Fruit fly (Drosophila melanogaster) whole organism, embryonic: ENCODE data around the gene CG33643.

ENCODE experiments used
- C15 ChIP-seq: fragments of 200-800 bp; sonication (Bioruptor generic); IDR thresholded peaks from 3 replicates; pipeline ENCODE4 v1.3.6; 2022; ENCODE audit warnings: missing biosample characterization, missing genetic modification characterization
- CG1233 ChIP-seq: fragments of 200-800 bp; sonication (Bioruptor generic); optimal IDR thresholded peaks from 4 replicates; lab custom pipeline; 2018; ENCODE audit warnings: missing biosample characterization, mild to moderate bottlenecking, missing genetic modification characterization
- CG12744 ChIP-seq: fragments of 200-800 bp; sonication (Bioruptor generic); optimal IDR thresholded peaks from 2 replicates; lab custom pipeline; 2016; ENCODE audit warnings: missing biosample characterization, missing genetic modification characterization
- CG13624 ChIP-seq: fragments of 200-800 bp; sonication (Bioruptor generic); optimal IDR thresholded peaks from 2 replicates; lab custom pipeline; 2016; ENCODE audit warnings: missing biosample characterization, missing genetic modification characterization
- CG15011 ChIP-seq: fragments of 200-800 bp; sonication (Bioruptor generic); optimal IDR thresholded peaks from 3 replicates; lab custom pipeline; 2018; ENCODE audit warnings: missing biosample characterization, mild to moderate bottlenecking, missing genetic modification characterization
- CG15514 ChIP-seq: fragments of 200-800 bp; sonication (Bioruptor generic); optimal IDR thresholded peaks from 3 replicates; lab custom pipeline; 2017; ENCODE audit warnings: missing biosample characterization, missing genetic modification characterization, mild to moderate bottlenecking, moderate library complexity, missing genetic modification reagents
- CG1647 ChIP-seq: fragments of 200-800 bp; sonication (Bioruptor generic); optimal IDR thresholded peaks from 3 replicates; lab custom pipeline; 2016; ENCODE audit warnings: missing biosample characterization, missing genetic modification characterization
- CG16779 ChIP-seq: fragments of 200-800 bp; sonication (Bioruptor generic); IDR thresholded peaks from 2 replicates; pipeline ENCODE4 v1.3.6; 2022; ENCODE audit warnings: missing biosample characterization, missing genetic modification characterization
- CG17186 ChIP-seq: fragments of 200-800 bp; sonication (Bioruptor generic); optimal IDR thresholded peaks from 3 replicates; lab custom pipeline; 2017; ENCODE audit warnings: missing biosample characterization, missing genetic modification reagents, missing genetic modification characterization
- CG17361 ChIP-seq: fragments of 200-800 bp; sonication (Bioruptor generic); IDR thresholded peaks from 3 replicates; pipeline ENCODE4 v1.3.6; 2022; ENCODE audit warnings: missing biosample characterization, missing genetic modification characterization
- CG2129 ChIP-seq: fragments of 200-800 bp; sonication (Bioruptor generic); IDR thresholded peaks from 2 replicates; pipeline ENCODE4 v1.3.6; 2022; ENCODE audit warnings: missing biosample characterization, missing genetic modification characterization; ENCODE audit not compliant: partially characterized antibody
- CG3065 ChIP-seq: fragments of 200-800 bp; sonication (Bioruptor generic); optimal IDR thresholded peaks from 2 replicates; lab custom pipeline; 2016; ENCODE audit warnings: missing biosample characterization, missing genetic modification characterization
- CG3163 ChIP-seq: fragments of 200-800 bp; sonication (Bioruptor generic); optimal IDR thresholded peaks from 3 replicates; lab custom pipeline; 2016; ENCODE audit warnings: missing biosample characterization, missing genetic modification characterization
- CG3838 ChIP-seq: fragments of 200-800 bp; sonication (Bioruptor generic); optimal IDR thresholded peaks from 3 replicates; lab custom pipeline; 2016; ENCODE audit warnings: missing biosample characterization, missing genetic modification characterization
- CG4820 ChIP-seq: fragments of 200-800 bp; sonication (Bioruptor generic); optimal IDR thresholded peaks from 3 replicates; lab custom pipeline; 2016; ENCODE audit warnings: missing biosample characterization, missing genetic modification characterization
- CG5953 ChIP-seq: fragments of 200-800 bp; sonication (Bioruptor generic); IDR thresholded peaks from 2 replicates; pipeline ENCODE4 v1.3.6; 2022; ENCODE audit warnings: missing biosample characterization, missing genetic modification characterization
- CG6175 ChIP-seq: fragments of 200-800 bp; sonication (Bioruptor generic); IDR thresholded peaks from 3 replicates; pipeline ENCODE4 v1.3.6; 2022; ENCODE audit warnings: missing biosample characterization, missing genetic modification characterization
- CG7786 ChIP-seq: fragments of 200-800 bp; sonication (Bioruptor generic); optimal IDR thresholded peaks from 2 replicates; lab custom pipeline; 2016; ENCODE audit warnings: missing biosample characterization, missing genetic modification characterization
- CG9727 ChIP-seq: fragments of 200-800 bp; sonication (Bioruptor generic); optimal IDR thresholded peaks from 3 replicates; lab custom pipeline; 2017; ENCODE audit warnings: missing biosample characterization, mild to moderate bottlenecking, missing genetic modification characterization
- Chrac-16 ChIP-seq: fragments of 200-800 bp; sonication (Bioruptor generic); optimal IDR thresholded peaks from 3 replicates; lab custom pipeline; 2016; ENCODE audit warnings: missing biosample characterization, missing genetic modification characterization
- Dp ChIP-seq: fragments of 200-800 bp; sonication (Bioruptor generic); optimal IDR thresholded peaks from 2 replicates; lab custom pipeline; 2018; ENCODE audit warnings: missing biosample characterization, mild to moderate bottlenecking, missing genetic modification characterization, moderate library complexity
- E2f2 ChIP-seq: fragments of 200-800 bp; sonication (Bioruptor generic); IDR thresholded peaks from 2 replicates; pipeline ENCODE4 v1.3.6; 2022; ENCODE audit warnings: missing biosample characterization, missing genetic modification characterization
- Ets97D ChIP-seq: fragments of 200-800 bp; sonication (Bioruptor generic); optimal IDR thresholded peaks from 3 replicates; lab custom pipeline; 2016; ENCODE audit warnings: missing biosample characterization, missing genetic modification characterization
- Fer2 ChIP-seq: fragments of 200-800 bp; sonication (Bioruptor generic); optimal IDR thresholded peaks from 2 replicates; lab custom pipeline; 2018; ENCODE audit warnings: missing biosample characterization, mild to moderate bottlenecking, missing genetic modification characterization, moderate library complexity
- Hand ChIP-seq: fragments of 200-800 bp; sonication (Bioruptor generic); optimal IDR thresholded peaks from 2 replicates; lab custom pipeline; 2017; ENCODE audit warnings: mild to moderate bottlenecking, missing biosample characterization, missing genetic modification reagents, missing genetic modification characterization
- Hr78 ChIP-seq, 2 experiments: fragments of 200-800 bp in 1 of 2; fragments of >200 bp in 1 of 2; sonication (Bioruptor generic) in 1 of 2; optimal IDR thresholded peaks; 2 replicates each; lab custom pipeline; 2017 to 2019; ENCODE audit warnings: missing biosample characterization in 2 of 2, missing genetic modification characterization in 2 of 2, mild to moderate bottlenecking in 1 of 2, moderate library complexity in 1 of 2
- MTF-1 ChIP-seq: fragments of 200-800 bp; sonication (Bioruptor generic); optimal IDR thresholded peaks from 2 replicates; lab custom pipeline; 2018; ENCODE audit warnings: missing biosample characterization, mild to moderate bottlenecking, missing genetic modification characterization, borderline replicate concordance
- Nf-YA ChIP-seq: fragments of 200-800 bp; sonication (Bioruptor generic); IDR thresholded peaks from 2 replicates; pipeline ENCODE4 v1.3.6; 2022; ENCODE audit warnings: missing biosample characterization, missing genetic modification characterization
- Stat92E ChIP-seq, 3 experiments: fragments of >200 bp in 2 of 3; fragments of 200-800 bp in 1 of 3; sonication (Bioruptor generic) in 1 of 3; optimal IDR thresholded peaks; 2 replicates each; lab custom pipeline; 2017 to 2019; ENCODE audit warnings: missing biosample characterization in 3 of 3, missing genetic modification characterization in 3 of 3, mild to moderate bottlenecking in 1 of 3, moderate library complexity in 1 of 3
- TFAM ChIP-seq: fragments of 200-800 bp; sonication (Bioruptor generic); optimal IDR thresholded peaks from 2 replicates; lab custom pipeline; 2017; ENCODE audit warnings: missing biosample characterization, missing genetic modification characterization, inconsistent platforms
- bab2 ChIP-seq: fragments of 200-800 bp; sonication (Bioruptor generic); optimal IDR thresholded peaks from 2 replicates; lab custom pipeline; 2016; ENCODE audit warnings: missing biosample characterization, missing genetic modification characterization
- bigmax ChIP-seq: fragments of 200-800 bp; sonication (Bioruptor generic); optimal IDR thresholded peaks from 2 replicates; lab custom pipeline; 2018; ENCODE audit warnings: missing biosample characterization, mild to moderate bottlenecking, missing genetic modification characterization
- corto ChIP-seq: fragments of 200-800 bp; sonication (Bioruptor generic); optimal IDR thresholded peaks from 2 replicates; lab custom pipeline; 2016; ENCODE audit warnings: missing biosample characterization, mild to moderate bottlenecking, missing genetic modification characterization, moderate library complexity
- gcm2 ChIP-seq: fragments of 200-800 bp; sonication (Bioruptor generic); optimal IDR thresholded peaks from 2 replicates; lab custom pipeline; 2016; ENCODE audit warnings: missing biosample characterization, missing genetic modification characterization
- her ChIP-seq: fragments of 200-800 bp; sonication (Bioruptor generic); optimal IDR thresholded peaks from 2 replicates; lab custom pipeline; 2016; ENCODE audit warnings: missing biosample characterization, missing genetic modification characterization
- ind ChIP-seq: fragments of 200-800 bp; sonication (Bioruptor generic); optimal IDR thresholded peaks from 3 replicates; lab custom pipeline; 2016; ENCODE audit warnings: missing biosample characterization, missing genetic modification characterization
- lmd ChIP-seq: fragments of 200-800 bp; sonication (Bioruptor generic); IDR thresholded peaks from 2 replicates; pipeline ENCODE4 v1.3.6; 2022; ENCODE audit warnings: missing biosample characterization, missing genetic modification characterization
- nerfin-1 ChIP-seq: fragments of 200-800 bp; sonication (Bioruptor generic); optimal IDR thresholded peaks from 3 replicates; lab custom pipeline; 2019; ENCODE audit warnings: missing biosample characterization, mild to moderate bottlenecking, missing genetic modification characterization, moderate library complexity
- pum ChIP-seq: fragments of 200-800 bp; sonication (Bioruptor generic); optimal IDR thresholded peaks from 2 replicates; lab custom pipeline; 2016; ENCODE audit warnings: missing biosample characterization, missing genetic modification characterization
- salm ChIP-seq: fragments of 200-800 bp; sonication (Bioruptor generic); optimal IDR thresholded peaks from 2 replicates; lab custom pipeline; 2018; ENCODE audit warnings: missing biosample characterization, mild to moderate bottlenecking, missing genetic modification characterization
- sens ChIP-seq: fragments of 200-800 bp; sonication (Bioruptor generic); peaks from one replicate; lab custom pipeline; 2016; ENCODE audit warnings: missing biosample characterization, missing genetic modification characterization
- slp2 ChIP-seq: fragments of 200-800 bp; sonication (Bioruptor generic); optimal IDR thresholded peaks from 2 replicates; lab custom pipeline; 2016; ENCODE audit warnings: missing biosample characterization, missing genetic modification characterization
- sob ChIP-seq: fragments of 200-800 bp; sonication (Bioruptor generic); IDR thresholded peaks from 2 replicates; pipeline ENCODE4 v1.3.6; 2022; ENCODE audit warnings: missing biosample characterization, missing genetic modification characterization
- sug ChIP-seq: fragments of 200-800 bp; optimal IDR thresholded peaks from 2 replicates; lab custom pipeline; 2019; ENCODE audit warnings: missing biosample characterization, mild to moderate bottlenecking, missing genetic modification characterization, moderate library complexity
- tin ChIP-seq: fragments of 200-800 bp; sonication (Bioruptor generic); optimal IDR thresholded peaks from 3 replicates; lab custom pipeline; 2016; ENCODE audit warnings: missing biosample characterization, missing genetic modification characterization
- trem ChIP-seq: fragments of 200-800 bp; optimal IDR thresholded peaks from 3 replicates; lab custom pipeline; 2019; ENCODE audit warnings: missing biosample characterization, mild to moderate bottlenecking, missing genetic modification characterization, moderate library complexity
- ttk ChIP-seq: fragments of 200-800 bp; sonication (Bioruptor generic); IDR thresholded peaks from 2 replicates; pipeline ENCODE4 v2.1.2; 2022; ENCODE audit warnings: missing biosample characterization, missing genetic modification characterization
- tx ChIP-seq: fragments of 200-800 bp; sonication (Bioruptor generic); optimal IDR thresholded peaks from 2 replicates; lab custom pipeline; 2016; ENCODE audit warnings: missing biosample characterization, missing genetic modification characterization
- zen2 ChIP-seq: fragments of 200-800 bp; sonication (Bioruptor generic); IDR thresholded peaks from 3 replicates; pipeline ENCODE4 v1.3.6; 2022; ENCODE audit warnings: missing biosample characterization, missing genetic modification characterization; ENCODE audit not compliant: partially characterized antibody
- zfh2 ChIP-seq: fragments of 200-800 bp; sonication (Bioruptor generic); optimal IDR thresholded peaks from 2 replicates; lab custom pipeline; 2016; ENCODE audit warnings: missing biosample characterization, missing genetic modification characterization

The CG33643 gene

DNA sequence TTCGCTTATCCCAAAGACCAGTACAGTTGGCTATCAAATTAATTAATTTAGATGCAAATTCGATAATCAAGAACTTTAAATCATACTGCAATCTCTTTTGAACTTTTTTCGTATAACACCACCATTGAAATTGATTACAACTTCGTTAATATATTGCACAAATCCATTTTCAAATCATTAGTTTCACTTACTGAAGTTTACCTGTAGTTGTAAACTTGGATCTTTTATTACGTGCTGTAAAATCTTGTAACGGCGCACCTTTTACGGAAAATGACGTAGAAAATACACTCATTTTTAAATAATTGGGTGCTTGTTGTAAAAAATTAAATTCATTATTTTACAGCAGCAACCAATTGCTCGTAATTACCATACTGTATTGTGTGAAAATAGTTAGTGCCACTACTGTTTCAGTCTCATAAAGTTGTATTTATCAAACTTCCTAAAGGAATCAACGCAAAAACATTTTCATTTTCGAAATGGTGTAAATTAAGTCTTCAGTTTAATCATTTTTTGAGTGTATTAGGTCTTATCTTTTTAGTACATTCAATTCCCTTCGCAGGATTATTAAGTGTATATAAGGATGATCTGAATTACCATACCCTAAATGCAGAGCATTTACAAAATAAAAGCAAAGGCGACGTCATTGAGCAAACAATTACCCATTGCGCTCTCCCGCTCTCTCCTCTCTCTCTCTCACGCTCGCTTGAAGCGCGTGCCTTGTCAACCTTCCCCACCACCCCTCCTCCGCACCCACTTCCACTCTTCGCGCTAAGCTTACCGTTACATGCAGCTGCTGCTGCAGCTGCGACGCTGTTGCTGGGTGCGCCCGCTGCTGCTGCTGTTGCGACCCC lies 18.5 kb upstream of the CG33643 start (continued):
- TF ChIP-seq CG16779 (GFP tag; lab: Robert Waterston, UW) (no peak), CG15514 (GFP tag; lab: Kevin White, UChicago) (no peak), sens (peak; percentile 75), tin (GFP tag; lab: Kevin White, UChicago) (no peak), corto (GFP tag; lab: Kevin White, UChicago) (no peak), CG17186 (GFP tag; lab: Kevin White, UChicago) (no peak), zen2 (GFP tag; lab: Robert Waterston, UW) (0 out of 3 replicates have a peak, but pooled peaks have one; percentile 6), salm (tag; lab: Kevin White, UChicago) (no peak), CG2129 (GFP tag; lab: Robert Waterston, UW) (no peak), her (GFP tag; lab: Kevin White, UChicago) (peak; percentile 6), MTF-1 (GFP tag; lab: Kevin White, UChicago) (peak; percentile 3), sug (no peak), Fer2 (no peak), E2f2 (GFP tag; lab: Robert Waterston, UW) (no peak), Dp (no peak), CG15011 (GFP tag; lab: Kevin White, UChicago) (no peak), CG6175 (GFP tag; lab: Robert Waterston, UW) (peak; percentile 56; the same call in 2 of the 3 replicates), Stat92E (GFP tag; optimal IDR thresholded peaks at IDR 0.05; lab: Kevin White, UChicago) (no peak), CG7786 (GFP tag; lab: Kevin White, UChicago) (no peak), ind (GFP tag; lab: Kevin White, UChicago) (peak; percentile 36), CG12744 (GFP tag; lab: Kevin White, UChicago) (no peak), CG1647 (GFP tag; lab: Kevin White, UChicago) (peak; percentile 12), CG17361 (GFP tag; lab: Robert Waterston, UW) (peak; percentile 61; the same call in 2 of the 3 replicates), nerfin-1 (tag; lab: Kevin White, UChicago) (no peak), bab2 (peak; percentile 12), zfh2 (GFP tag; lab: Kevin White, UChicago) (no peak), bigmax (GFP tag; lab: Kevin White, UChicago) (no peak), C15 (GFP tag; lab: Robert Waterston, UW) (no peak), pum (GFP tag; lab: Kevin White, UChicago) (no peak), Hr78 (GFP tag; optimal IDR thresholded peaks at IDR 0.05; lab: Kevin White, UChicago) (no peak), CG3065 (no peak), CG13624 (GFP tag; lab: Kevin White, UChicago) (peak; percentile 44), trem (tag; lab: Kevin White, UChicago) (no peak), tx (GFP tag; lab: Kevin White, UChicago) (no peak), Nf-YA (no peak), CG1233 (no peak), slp2 (GFP tag; lab: Kevin White, UChicago) (no peak), gcm2 (GFP tag; lab: Kevin White, UChicago) (no peak), sob (peak; percentile 54), CG5953 (GFP tag; lab: Robert Waterston, UW) (no peak), CG9727 (peak; percentile 56), TFAM (no peak), Ets97D (GFP tag; lab: Kevin White, UChicago) (no peak), CG3838 (GFP tag; lab: Kevin White, UChicago) (no peak), CG4820 (GFP tag; lab: Kevin White, UChicago) (no peak), Chrac-16 (peak; percentile 13), ttk (no peak), Hand (GFP tag; lab: Kevin White, UChicago) (no peak), CG3163 (GFP tag; lab: Kevin White, UChicago) (no peak), lmd (peak; percentile 51; the same call in 1 of the 2 replicates)
